Worm (Caenorhabditis elegans): ENCODE results near the gene C45G9.8.

C45G9.8 gene

ce11 chrIII:5078062-5078461 lies 24.6 kb upstream of the C45G9.8 start (continued):
- TF ChIP-seq ztf-11 (tag; optimal IDR thresholded peaks at IDR 0.05) (no peak), hlh-4 (tag; optimal IDR thresholded peaks at IDR 0.05) (no peak), ama-1 (optimal IDR thresholded peaks at IDR 0.05) (no peak), aha-1 (tag; optimal IDR thresholded peaks at IDR 0.05) (no peak), unc-62 (GFP tag; optimal IDR thresholded peaks at IDR 0.05) (no peak)

ce11 chrIII:5077150-5077814 lies 23.8 kb upstream of the C45G9.8 start, which contains the start of gene alh-1:
Gene alh-1 (plus strand): TSS chrIII:5077764.
- TF ChIP-seq fkh-10 (GFP tag; optimal IDR thresholded peaks at IDR 0.05), result no peak
- no peak for TF ChIP-seq zip-4 (GFP tag; optimal IDR thresholded peaks at IDR 0.05)
- TF ChIP-seq elt-2 (tag; optimal IDR thresholded peaks at IDR 0.05), result peak; percentile 48
- TF ChIP-seq ama-1 (optimal IDR thresholded peaks at IDR 0.05), result no peak
- TF ChIP-seq lin-13 (GFP tag; optimal IDR thresholded peaks at IDR 0.05), result no peak
- peak in 1 of 2 experiments; percentile 4 for TF ChIP-seq lsy-2 (tag; optimal IDR thresholded peaks at IDR 0.05)
- peak; percentile 57 for TF ChIP-seq nhr-20 (tag; optimal IDR thresholded peaks at IDR 0.05)
- peak; percentile 2 for TF ChIP-seq nhr-77 (tag; optimal IDR thresholded peaks at IDR 0.05)
- TF ChIP-seq nhr-71 (tag; optimal IDR thresholded peaks at IDR 0.05), result peak; percentile 43
- TF ChIP-seq mep-1 (tag; optimal IDR thresholded peaks at IDR 0.05), result peak; percentile 21
- TF ChIP-seq snu-23 (GFP tag; optimal IDR thresholded peaks at IDR 0.05), result peak; percentile 35
- TF ChIP-seq lin-14 (GFP tag; optimal IDR thresholded peaks at IDR 0.05), result peak; percentile 53
- TF ChIP-seq nhr-19 (GFP tag; conservative IDR thresholded peaks at IDR 0.05), result peak; percentile 49
- TF ChIP-seq tbx-2 (tag; optimal IDR thresholded peaks at IDR 0.05), result no peak
- TF ChIP-seq efl-1 (optimal IDR thresholded peaks at IDR 0.05), result peak in 1 of 2 experiments; percentile 6
- TF ChIP-seq efl-1 (GFP tag; optimal IDR thresholded peaks at IDR 0.05 in 1 of 2), result peak in 1 of 2 experiments; percentile 88
- peak in 1 of 2 experiments; percentile 57 for TF ChIP-seq mdl-1 (tag; optimal IDR thresholded peaks at IDR 0.05)
- no peak for TF ChIP-seq unc-30 (tag; optimal IDR thresholded peaks at IDR 0.05)
- peak in 1 of 2 experiments; percentile 7 for TF ChIP-seq lin-35 (GFP tag; optimal IDR thresholded peaks at IDR 0.05)
- no peak for TF ChIP-seq xbp-1 (tag; optimal IDR thresholded peaks at IDR 0.05)
- TF ChIP-seq egl-13 (tag; optimal IDR thresholded peaks at IDR 0.05), result no peak
- no peak for TF ChIP-seq dsc-1 (tag; optimal IDR thresholded peaks at IDR 0.05)
- TF ChIP-seq nhr-28 (tag; optimal IDR thresholded peaks at IDR 0.05), result no peak
- peak; percentile 39 for TF ChIP-seq blmp-1 (tag; optimal IDR thresholded peaks at IDR 0.05)
- peak; percentile 57 for TF ChIP-seq nhr-85 (tag)

- no peak for TF ChIP-seq elt-3 (tag; optimal IDR thresholded peaks at IDR 0.05)
- TF ChIP-seq nhr-76 (tag; optimal IDR thresholded peaks at IDR 0.05), result no peak
- peak; percentile 56 to 69 for TF ChIP-seq efl-1 (optimal IDR thresholded peaks at IDR 0.05)
- peak in 1 of 2 experiments; percentile 27 for TF ChIP-seq efl-1 (GFP tag; optimal IDR thresholded peaks at IDR 0.05 in 1 of 2)
- peak in 1 of 3 experiments; percentile 48 for TF ChIP-seq dpl-1 (GFP tag; optimal IDR thresholded peaks at IDR 0.05)
- TF ChIP-seq lin-14 (GFP tag; optimal IDR thresholded peaks at IDR 0.05), result no peak
- TF ChIP-seq lin-39 (tag; optimal IDR thresholded peaks at IDR 0.05), result no peak
- no peak for TF ChIP-seq nhr-11 (tag; optimal IDR thresholded peaks at IDR 0.05)
- TF ChIP-seq pqm-1 (tag; optimal IDR thresholded peaks at IDR 0.05), result no peak
- TF ChIP-seq fos-1 (tag; optimal IDR thresholded peaks at IDR 0.05), result no peak
- TF ChIP-seq lin-35 (GFP tag; optimal IDR thresholded peaks at IDR 0.05), result peak in 1 of 2 experiments; percentile 2
Measured at ce11 chrIII:5076569-5076968, 23.1 kb upstream of the C45G9.8 start.

- TF ChIP-seq fkh-8 (tag; optimal IDR thresholded peaks at IDR 0.05) (no peak), xbp-1 (tag; optimal IDR thresholded peaks at IDR 0.05) (no peak), nhr-47 (tag; optimal IDR thresholded peaks at IDR 0.05) (no peak), ztf-11 (tag; optimal IDR thresholded peaks at IDR 0.05) (no peak), snpc-4 (tag; optimal IDR thresholded peaks at IDR 0.05) (no peak), unc-30 (tag; optimal IDR thresholded peaks at IDR 0.05) (no peak), sptf-1 (tag; optimal IDR thresholded peaks at IDR 0.05) (no peak), pqm-1 (tag; optimal IDR thresholded peaks at IDR 0.05) (no peak), nhr-28 (tag; optimal IDR thresholded peaks at IDR 0.05) (no peak), nhr-71 (tag; optimal IDR thresholded peaks at IDR 0.05) (no peak), pax-3 (tag; optimal IDR thresholded peaks at IDR 0.05) (no peak), nhr-77 (tag; optimal IDR thresholded peaks at IDR 0.05) (no peak), dpl-1 (GFP tag; optimal IDR thresholded peaks at IDR 0.05) (no peak), jun-1 (tag; optimal IDR thresholded peaks at IDR 0.05) (no peak), sup-37 (GFP tag; optimal IDR thresholded peaks at IDR 0.05) (no peak), F16B12.6 (tag; optimal IDR thresholded peaks at IDR 0.05) (no peak), nhr-237 (tag; optimal IDR thresholded peaks at IDR 0.05) (no peak), fkh-4 (tag; optimal IDR thresholded peaks at IDR 0.05; ENCODE audit: borderline replicate concordance) (no peak)
Measured at ce11 chrIII:5074398-5074797, 21.0 kb upstream of the C45G9.8 start, which contains the start of gene ttbk-6. Gene ttbk-6 (plus strand): TSS chrIII:5074698.

Data from whole organism, L1 larva.